Fruit fly (Drosophila melanogaster) whole organism, embryonic: ENCODE results near the gene HP1e.
A peak's percentile ranks its signal among the peaks of the same experiment; 100 is the strongest.

ENCODE experiments used
- Aef1 ChIP-seq: fragments of 200-800 bp; sonication (Bioruptor generic); IDR thresholded peaks from 3 replicates; pipeline ENCODE4 v1.3.6; 2022; ENCODE audit warnings: missing biosample characterization, missing genetic modification characterization
- Blimp-1 ChIP-seq: fragments of 200-800 bp; sonication (Bioruptor generic); optimal IDR thresholded peaks from 3 replicates; lab custom pipeline; 2018; ENCODE audit warnings: missing biosample characterization, missing genetic modification characterization, mild to moderate bottlenecking, moderate library complexity, missing genetic modification reagents
- Bteb2 ChIP-seq: fragments of 200-800 bp; sonication (Bioruptor generic); optimal IDR thresholded peaks from 2 replicates; lab custom pipeline; 2016; ENCODE audit warnings: missing biosample characterization, missing genetic modification characterization
- CG11695 ChIP-seq: fragments of 200-800 bp; sonication (Bioruptor generic); IDR thresholded peaks from 3 replicates; pipeline ENCODE4 v1.3.6; 2022; ENCODE audit warnings: missing biosample characterization, missing genetic modification characterization
- CG11723 ChIP-seq: fragments of 200-800 bp; sonication (Bioruptor generic); optimal IDR thresholded peaks from 2 replicates; lab custom pipeline; 2017; ENCODE audit warnings: missing biosample characterization, mild to moderate bottlenecking, missing genetic modification characterization
- CG12299 ChIP-seq: fragments of 200-800 bp; sonication (Bioruptor generic); optimal IDR thresholded peaks from 2 replicates; lab custom pipeline; 2018; ENCODE audit warnings: missing biosample characterization, mild to moderate bottlenecking, missing genetic modification characterization
- CG1233 ChIP-seq: fragments of 200-800 bp; sonication (Bioruptor generic); optimal IDR thresholded peaks from 4 replicates; lab custom pipeline; 2018; ENCODE audit warnings: missing biosample characterization, mild to moderate bottlenecking, missing genetic modification characterization
- CG1529 ChIP-seq: fragments of 200-800 bp; sonication (Bioruptor generic); optimal IDR thresholded peaks from 3 replicates; lab custom pipeline; 2018; ENCODE audit warnings: missing biosample characterization, missing genetic modification characterization
- CG16815 ChIP-seq: fragments of 200-800 bp; sonication (Bioruptor generic); optimal IDR thresholded peaks from 3 replicates; lab custom pipeline; 2017; ENCODE audit warnings: missing biosample characterization, mild to moderate bottlenecking, missing genetic modification characterization
- CG17385 ChIP-seq: fragments of 200-800 bp; sonication (Bioruptor generic); optimal IDR thresholded peaks from 3 replicates; lab custom pipeline; 2018; ENCODE audit warnings: missing biosample characterization, mild to moderate bottlenecking, missing genetic modification characterization
- CG2202 ChIP-seq: fragments of 200-800 bp; sonication (Bioruptor generic); optimal IDR thresholded peaks from 2 replicates; lab custom pipeline; 2018; ENCODE audit warnings: missing biosample characterization, mild to moderate bottlenecking, missing genetic modification characterization
- CG2678 ChIP-seq: fragments of 200-800 bp; sonication (Bioruptor generic); optimal IDR thresholded peaks from 3 replicates; lab custom pipeline; 2019; ENCODE audit warnings: missing biosample characterization, mild to moderate bottlenecking, missing genetic modification characterization, moderate library complexity
- CG34376 ChIP-seq: fragments of 200-800 bp; sonication (Bioruptor generic); optimal IDR thresholded peaks from 2 replicates; lab custom pipeline; 2018; ENCODE audit warnings: missing biosample characterization, mild to moderate bottlenecking, missing genetic modification characterization
- CG4360 ChIP-seq: fragments of 200-800 bp; sonication (Bioruptor generic); IDR thresholded peaks from 2 replicates; pipeline ENCODE4 v1.3.6; 2022; ENCODE audit warnings: missing biosample characterization, missing genetic modification characterization
- CG4707 ChIP-seq: fragments of 200-800 bp; sonication (Bioruptor generic); optimal IDR thresholded peaks from 2 replicates; lab custom pipeline; 2018; ENCODE audit warnings: missing biosample characterization, mild to moderate bottlenecking, missing genetic modification characterization, moderate library complexity
- CG5953 ChIP-seq: fragments of 200-800 bp; sonication (Bioruptor generic); IDR thresholded peaks from 2 replicates; pipeline ENCODE4 v1.3.6; 2022; ENCODE audit warnings: missing biosample characterization, missing genetic modification characterization
- CG6683 ChIP-seq: fragments of 200-800 bp; sonication (Bioruptor generic); optimal IDR thresholded peaks from 2 replicates; lab custom pipeline; 2017; ENCODE audit warnings: missing biosample characterization, mild to moderate bottlenecking, missing genetic modification characterization, missing genetic modification reagents
- CG8388 ChIP-seq: fragments of 200-800 bp; sonication (Bioruptor generic); optimal IDR thresholded peaks from 2 replicates; lab custom pipeline; 2019; ENCODE audit warnings: missing biosample characterization, mild to moderate bottlenecking, missing genetic modification characterization, moderate library complexity
- CG9437 ChIP-seq: fragments of 200-800 bp; sonication (Bioruptor generic); optimal IDR thresholded peaks from 2 replicates; lab custom pipeline; 2018; ENCODE audit warnings: missing biosample characterization, mild to moderate bottlenecking, missing genetic modification characterization
- CG9932 ChIP-seq: fragments of 200-800 bp; sonication (Bioruptor generic); IDR thresholded peaks from 2 replicates; pipeline ENCODE4 v1.3.6; 2022; ENCODE audit warnings: missing biosample characterization, missing genetic modification characterization
- CTCF ChIP-seq: fragments of 200-800 bp; sonication (Bioruptor generic); optimal IDR thresholded peaks from 2 replicates; lab custom pipeline; 2017; ENCODE audit warnings: missing biosample characterization, mild to moderate bottlenecking, missing genetic modification characterization, moderate library complexity
- Deaf1 ChIP-seq: fragments of 200-800 bp; optimal IDR thresholded peaks from 3 replicates; lab custom pipeline; 2019; ENCODE audit warnings: missing biosample characterization, mild to moderate bottlenecking, missing genetic modification characterization, moderate library complexity
- Drgx ChIP-seq: fragments of 200-800 bp; sonication (Bioruptor generic); IDR thresholded peaks from 2 replicates; pipeline ENCODE4 v1.3.6; 2022; ENCODE audit warnings: missing biosample characterization, missing genetic modification characterization
- Fer3 ChIP-seq: fragments of 200-800 bp; sonication (Bioruptor generic); optimal IDR thresholded peaks from 2 replicates; lab custom pipeline; 2018; ENCODE audit warnings: missing biosample characterization, mild to moderate bottlenecking, missing genetic modification characterization, moderate library complexity
- Hmx ChIP-seq: fragments of 200-800 bp; sonication (Bioruptor generic); optimal IDR thresholded peaks from 2 replicates; lab custom pipeline; 2016; ENCODE audit warnings: missing biosample characterization, missing genetic modification characterization
- Hr3 ChIP-seq: fragments of 200-800 bp; sonication (Bioruptor generic); optimal IDR thresholded peaks from 3 replicates; lab custom pipeline; 2016; ENCODE audit warnings: missing biosample characterization, missing genetic modification characterization
- Lpt ChIP-seq: fragments of >200 bp; optimal IDR thresholded peaks from 2 replicates; lab custom pipeline; 2018; ENCODE audit warnings: missing biosample characterization, missing genetic modification characterization
- Med ChIP-seq: fragments of 200-800 bp; sonication (Bioruptor generic); peaks from one replicate; lab custom pipeline; 2016; ENCODE audit warnings: missing biosample characterization, missing genetic modification characterization, mild to moderate bottlenecking, inconsistent platforms, moderate library complexity
- NC2β ChIP-seq: fragments of 200-800 bp; sonication (Bioruptor generic); optimal IDR thresholded peaks from 2 replicates; lab custom pipeline; 2016; ENCODE audit warnings: missing biosample characterization, missing genetic modification characterization
- Nf-YB ChIP-seq: fragments of 200-800 bp; sonication (Bioruptor generic); optimal IDR thresholded peaks from 3 replicates; lab custom pipeline; 2019; ENCODE audit warnings: missing biosample characterization, mild to moderate bottlenecking, missing genetic modification characterization, moderate library complexity
- Ptx1 ChIP-seq: fragments of 200-800 bp; sonication (Bioruptor generic); IDR thresholded peaks from 2 replicates; pipeline ENCODE4 v1.3.6; 2022; ENCODE audit warnings: missing biosample characterization, missing genetic modification characterization
- Rfx ChIP-seq: fragments of 200-800 bp; sonication (Bioruptor generic); IDR thresholded peaks from 2 replicates; pipeline ENCODE4 v1.3.6; 2022; ENCODE audit warnings: missing biosample characterization, missing genetic modification characterization
- Xrp1 ChIP-seq: fragments of 200-800 bp; sonication (Bioruptor generic); IDR thresholded peaks from 2 replicates; pipeline ENCODE4 v1.3.6; 2022; ENCODE audit warnings: missing biosample characterization, missing genetic modification characterization
- abd-A ChIP-seq: fragments of 200-800 bp; sonication (Bioruptor generic); optimal IDR thresholded peaks from 3 replicates; lab custom pipeline; 2019; ENCODE audit warnings: missing biosample characterization, mild to moderate bottlenecking, missing genetic modification characterization, moderate library complexity
- ase ChIP-seq: fragments of 200-800 bp; sonication (Bioruptor generic); IDR thresholded peaks from 3 replicates; pipeline ENCODE4 v1.3.6; 2022; ENCODE audit warnings: missing biosample characterization, missing genetic modification characterization
- chinmo ChIP-seq: fragments of 200-800 bp; sonication (Bioruptor generic); IDR thresholded peaks from 4 replicates; pipeline ENCODE4 v1.3.6; 2022; ENCODE audit warnings: missing biosample characterization, missing genetic modification characterization; ENCODE audit not compliant: partially characterized antibody
- chm ChIP-seq: fragments of 200-800 bp; sonication (Bioruptor generic); IDR thresholded peaks from 2 replicates; pipeline ENCODE4 v1.3.6; 2022; ENCODE audit warnings: missing biosample characterization, missing genetic modification characterization
- ci ChIP-seq: fragments of 200-800 bp; sonication (Bioruptor generic); IDR thresholded peaks from 3 replicates; pipeline ENCODE4 v1.3.6; 2022; ENCODE audit warnings: missing biosample characterization, missing genetic modification characterization
- dan ChIP-seq: fragments of 200-800 bp; sonication (Bioruptor generic); IDR thresholded peaks from 2 replicates; pipeline ENCODE4 v1.3.6; 2022; ENCODE audit warnings: missing biosample characterization, missing genetic modification characterization
- dysf ChIP-seq: fragments of 200-800 bp; sonication (Bioruptor generic); IDR thresholded peaks from 3 replicates; pipeline ENCODE4 v1.3.6; 2022; ENCODE audit warnings: missing biosample characterization, missing genetic modification characterization
- gem ChIP-seq: fragments of 200-800 bp; sonication (Bioruptor generic); optimal IDR thresholded peaks from 2 replicates; lab custom pipeline; 2019; ENCODE audit warnings: missing biosample characterization, mild to moderate bottlenecking, missing genetic modification characterization, moderate library complexity
- ind ChIP-seq: fragments of 200-800 bp; sonication (Bioruptor generic); optimal IDR thresholded peaks from 3 replicates; lab custom pipeline; 2016; ENCODE audit warnings: missing biosample characterization, missing genetic modification characterization
- jumu ChIP-seq: fragments of 200-800 bp; sonication (Bioruptor generic); optimal IDR thresholded peaks from 3 replicates; lab custom pipeline; 2016; ENCODE audit warnings: missing biosample characterization, missing genetic modification characterization
- lilli ChIP-seq: fragments of 200-800 bp; sonication (Bioruptor generic); optimal IDR thresholded peaks from 3 replicates; lab custom pipeline; 2016; ENCODE audit warnings: missing biosample characterization, missing genetic modification characterization
- nau ChIP-seq: fragments of 200-800 bp; sonication (Bioruptor generic); optimal IDR thresholded peaks from 3 replicates; lab custom pipeline; 2017; ENCODE audit warnings: missing biosample characterization, mild to moderate bottlenecking, missing genetic modification characterization, missing genetic modification reagents
- pfk ChIP-seq: fragments of 200-800 bp; sonication (Bioruptor generic); optimal IDR thresholded peaks from 2 replicates; lab custom pipeline; 2018; ENCODE audit warnings: missing biosample characterization, mild to moderate bottlenecking, missing genetic modification characterization, moderate library complexity
- rib ChIP-seq: fragments of 200-800 bp; sonication (Bioruptor generic); IDR thresholded peaks from 2 replicates; pipeline ENCODE4 v1.3.6; 2022; ENCODE audit warnings: missing biosample characterization, missing genetic modification characterization
- sens ChIP-seq: fragments of 200-800 bp; sonication (Bioruptor generic); peaks from one replicate; lab custom pipeline; 2016; ENCODE audit warnings: missing biosample characterization, missing genetic modification characterization
- sima ChIP-seq: fragments of 200-800 bp; sonication (Bioruptor generic); optimal IDR thresholded peaks from 2 replicates; lab custom pipeline; 2016; ENCODE audit warnings: missing biosample characterization, missing genetic modification characterization
- twi ChIP-seq: fragments of 200-800 bp; optimal IDR thresholded peaks from 2 replicates; lab custom pipeline; 2019; ENCODE audit warnings: missing biosample characterization, mild to moderate bottlenecking, missing genetic modification characterization, moderate library complexity
- vvl ChIP-seq: fragments of 200-800 bp; sonication (Bioruptor generic); IDR thresholded peaks from 2 replicates; pipeline ENCODE4 v1.3.6; 2022; ENCODE audit warnings: missing biosample characterization, missing genetic modification characterization

The HP1e gene

dm6 chr3R:9344791-9345208 is 23.2 kb downstream of the HP1e start (continued):
- no peak for TF ChIP-seq CG4707 (GFP tag; lab: Kevin White, UChicago)
- TF ChIP-seq jumu (GFP tag; lab: Kevin White, UChicago) = no peak
- TF ChIP-seq CG16815 (GFP tag; lab: Kevin White, UChicago) = no peak
- peak; percentile 7 for TF ChIP-seq CG1233 (GFP tag; lab: Kevin White, UChicago)
- TF ChIP-seq CG2202 (tag; lab: Kevin White, UChicago) = no peak
- peak; percentile 17 for TF ChIP-seq Hr3 (GFP tag; lab: Kevin White, UChicago)
- TF ChIP-seq ind (GFP tag; lab: Kevin White, UChicago) = peak; percentile 18
- peak; percentile 43 for TF ChIP-seq Fer3
- no peak for TF ChIP-seq CG34376
- TF ChIP-seq CG12299 = no peak
- peak; percentile 10 for TF ChIP-seq CG1529 (GFP tag; lab: Kevin White, UChicago)
- TF ChIP-seq CG2678 = peak; percentile 71
- peak; percentile 53 for TF ChIP-seq CG8388 (GFP tag; lab: Kevin White, UChicago)
- TF ChIP-seq chm (GFP tag; lab: Robert Waterston, UW) = 0 out of 2 replicates have a peak, but pooled peaks have one; percentile 44
- no peak for TF ChIP-seq nau (GFP tag; lab: Kevin White, UChicago)
- no peak for TF ChIP-seq CG5953
- TF ChIP-seq Hmx = no peak
- TF ChIP-seq Aef1 (GFP tag; lab: Robert Waterston, UW) = peak; percentile 36; the same call in 1 of the 3 replicates
- TF ChIP-seq rib (GFP tag; lab: Robert Waterston, UW) = no peak
- peak; percentile 54 for TF ChIP-seq lilli (GFP tag; lab: Kevin White, UChicago)
- peak; percentile 47; the same call in 1 of the 2 replicates for TF ChIP-seq Ptx1 (GFP tag; lab: Robert Waterston, UW)
- TF ChIP-seq Nf-YB (GFP tag; lab: Kevin White, UChicago) = peak; percentile 14

- TF ChIP-seq ci (GFP tag; lab: Robert Waterston, UW) (peak; percentile 20; the same call in 1 of the 3 replicates), Blimp-1 (peak; percentile 58), twi (tag; lab: Kevin White, UChicago) (peak; percentile 89), pfk (GFP tag; lab: Kevin White, UChicago) (no peak), CG11723 (GFP tag; lab: Kevin White, UChicago) (no peak), Drgx (peak; percentile 30; the same call in 1 of the 2 replicates), vvl (GFP tag; lab: Robert Waterston, UW) (no peak), abd-A (peak; percentile 28), CG9932 (GFP tag; lab: Robert Waterston, UW) (0 out of 2 replicates have a peak, but pooled peaks have one; percentile 7), Bteb2 (no peak), CG4360 (GFP tag; lab: Robert Waterston, UW) (peak; percentile 22; the same call in 1 of the 2 replicates), CG17385 (no peak), chinmo (GFP tag; lab: Robert Waterston, UW) (0 out of 4 replicates have a peak, but pooled peaks have one; percentile 34), Rfx (GFP tag; lab: Robert Waterston, UW) (peak; percentile 16; the same call in 1 of the 2 replicates), CG6683 (no peak), Lpt (GFP tag; lab: Kevin White, UChicago) (no peak), Med (GFP tag; lab: Kevin White, UChicago) (peak; percentile 41)
These were observed 24.3 kb downstream of the HP1e start for dm6 chr3R:9345904-9346303.

- TF ChIP-seq Deaf1 (tag; lab: Kevin White, UChicago) = no peak
- TF ChIP-seq ase (GFP tag; lab: Robert Waterston, UW) = no peak
- no peak for TF ChIP-seq CG9437 (GFP tag; lab: Kevin White, UChicago)
- peak; percentile 22; the same call in 1 of the 2 replicates for TF ChIP-seq Drgx
- 0 out of 3 replicates have a peak, but pooled peaks have one; percentile 8 for TF ChIP-seq dysf (GFP tag; lab: Robert Waterston, UW)
- peak; percentile 5 for TF ChIP-seq gem (tag; lab: Kevin White, UChicago)
- TF ChIP-seq CTCF (GFP tag; lab: Kevin White, UChicago) = no peak
- peak; percentile 20; the same call in 1 of the 2 replicates for TF ChIP-seq Xrp1 (GFP tag; lab: Robert Waterston, UW)
- no peak for TF ChIP-seq sima (GFP tag; lab: Kevin White, UChicago)
- 0 out of 3 replicates have a peak, but pooled peaks have one; percentile 14 for TF ChIP-seq CG11695 (GFP tag; lab: Robert Waterston, UW)
- TF ChIP-seq NC2β (GFP tag; lab: Kevin White, UChicago) = no peak
- no peak for TF ChIP-seq dan (GFP tag; lab: Robert Waterston, UW)
- TF ChIP-seq sens = peak; percentile 64
- TF ChIP-seq CG5953 = no peak
These were observed 25.0 kb downstream of the HP1e start for dm6 chr3R:9346539-9346938.
